Worm (Caenorhabditis elegans) whole organism, late embryonic: Measurements from ENCODE around the gene F10D2.16.

Experiments
- C38D4.7 ChIP-seq: fragments of 200-800 bp; sonication (Bioruptor generic); optimal IDR thresholded peaks from 2 replicates; lab custom pipeline; 2018; ENCODE audit warnings: mild to moderate bottlenecking, missing genetic modification characterization, moderate library complexity, missing compliant biosample characterization
- F13H6.1 ChIP-seq: sonication (generic microtip); optimal IDR thresholded peaks from 2 replicates; lab custom pipeline; 2016; ENCODE audit warnings: missing genetic modification characterization, missing compliant biosample characterization
- ama-1 ChIP-seq: fragments of 150-350 bp; optimal IDR thresholded peaks from 2 replicates; lab custom pipeline; 2014
- ceh-31 ChIP-seq: sonication (generic microtip); optimal IDR thresholded peaks from 2 replicates; lab custom pipeline; 2016; ENCODE audit warnings: missing genetic modification characterization, missing compliant biosample characterization
- elt-4 ChIP-seq: sonication (generic microtip); optimal IDR thresholded peaks from 2 replicates; lab custom pipeline; 2016; ENCODE audit warnings: missing genetic modification characterization, missing compliant biosample characterization
- hlh-30 ChIP-seq: sonication (generic microtip); optimal IDR thresholded peaks from 2 replicates; lab custom pipeline; 2017; ENCODE audit warnings: antibody characterized with exemption, missing genetic modification characterization, missing compliant biosample characterization; ENCODE audit not compliant: insufficient read depth
- pha-2 ChIP-seq: sonication (generic microtip); optimal IDR thresholded peaks from 2 replicates; lab custom pipeline; 2017; ENCODE audit warnings: mild to moderate bottlenecking, missing genetic modification characterization, missing compliant biosample characterization

DNA sequence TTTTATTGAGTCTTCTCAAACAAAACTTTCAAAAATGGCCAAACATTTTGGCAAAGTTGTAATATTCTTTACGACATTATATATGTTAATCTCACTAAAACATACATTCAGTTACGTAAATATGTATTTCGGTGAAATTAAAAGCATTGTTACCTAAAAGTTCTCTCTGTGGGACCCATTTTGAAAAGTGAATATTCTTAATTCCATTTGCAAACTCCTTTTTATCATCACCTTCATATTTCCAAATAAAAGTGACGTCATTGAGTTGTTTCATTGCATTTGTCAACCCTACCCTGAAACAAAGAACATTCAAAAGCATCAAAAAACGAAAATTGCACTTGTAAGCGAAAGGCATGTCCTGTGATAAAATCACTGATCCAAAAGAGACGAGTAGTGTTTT, 6.3 kb downstream of the F10D2.16 start:
- no peak for TF ChIP-seq hlh-30 (tag; lab: Kevin White, UChicago)
- TF ChIP-seq ama-1 (lab: Kevin White, UChicago), result no peak
- TF ChIP-seq pha-2, result no peak
- TF ChIP-seq ceh-31 (tag; lab: Kevin White, UChicago), result no peak
- no peak for TF ChIP-seq elt-4 (tag; lab: Kevin White, UChicago)
- no peak for TF ChIP-seq F13H6.1 (tag; lab: Kevin White, UChicago)
- TF ChIP-seq C38D4.7 (GFP tag; lab: Kevin White, UChicago), result no peak
